Fruit fly (Drosophila melanogaster): ENCODE measurements around the gene CG33191.

The CG33191 gene

DNA sequence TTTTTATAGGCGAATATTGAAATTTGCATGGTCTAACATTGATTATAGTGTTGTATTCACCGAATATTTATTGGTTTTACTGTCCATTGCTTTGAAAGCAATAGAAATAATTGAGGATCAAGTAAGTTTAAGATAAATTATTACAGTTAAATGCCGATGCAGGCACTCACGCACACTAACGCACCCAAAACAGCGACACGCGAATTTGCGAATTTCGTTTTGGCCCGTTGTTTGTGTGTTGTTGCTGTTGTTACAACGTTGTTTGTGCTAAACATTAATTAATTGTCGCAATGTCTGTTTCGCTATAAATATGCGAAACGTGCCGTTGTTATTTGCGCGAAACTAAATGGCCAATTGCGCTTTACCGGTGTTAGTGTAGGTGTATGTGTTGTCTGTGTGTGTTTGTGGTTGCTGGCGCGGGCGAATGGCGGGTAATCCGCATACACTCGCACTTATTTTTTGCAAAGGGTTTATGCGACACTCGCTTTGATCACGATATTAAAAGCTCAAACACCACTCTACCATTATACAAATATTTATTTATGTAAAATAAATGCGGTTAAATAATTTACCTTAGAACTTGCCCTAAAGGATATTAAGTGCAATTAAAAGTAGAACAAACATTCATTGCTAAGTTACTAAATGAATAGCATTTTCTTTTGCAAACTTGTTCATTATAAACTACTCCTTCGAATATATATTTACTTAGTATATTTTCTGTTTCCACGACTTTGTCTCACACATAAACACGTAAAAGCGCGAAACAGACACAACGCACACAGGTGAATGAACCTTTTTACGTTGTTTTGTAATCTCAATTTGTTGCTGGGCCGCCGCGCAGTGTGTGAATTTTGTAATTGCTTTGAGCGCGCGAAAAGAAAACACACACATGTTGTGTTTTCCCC, 31.6 kb downstream of the CG33191 start:
- TF ChIP-seq ttk (optimal IDR thresholded peaks at IDR 0.05) (no peak), psq (optimal IDR thresholded peaks at IDR 0.05) (no peak), h (optimal IDR thresholded peaks at IDR 0.05) (no peak), Myc (optimal IDR thresholded peaks at IDR 0.05) (no peak), insv (optimal IDR thresholded peaks at IDR 0.05) (no peak), Sin3A (optimal IDR thresholded peaks at IDR 0.05) (no peak)

dm6 chr3R:8747134-8747870, 32.4 kb downstream of the CG33191 start, which contains the start of the genes CG9801 and Nasp:
CG9801 (minus strand) TSS chr3R:8747675.
Nasp (plus strand) TSS chr3R:8747798.
- no peak for TF ChIP-seq ttk (optimal IDR thresholded peaks at IDR 0.05)
- no peak for TF ChIP-seq insv (optimal IDR thresholded peaks at IDR 0.05)
- no peak for TF ChIP-seq h (optimal IDR thresholded peaks at IDR 0.05)
- no peak for TF ChIP-seq Myc (optimal IDR thresholded peaks at IDR 0.05)
- TF ChIP-seq Sin3A (optimal IDR thresholded peaks at IDR 0.05), result no peak
- no peak for TF ChIP-seq psq (optimal IDR thresholded peaks at IDR 0.05)

- TF ChIP-seq insv (optimal IDR thresholded peaks at IDR 0.05), result no peak
- TF ChIP-seq h (optimal IDR thresholded peaks at IDR 0.05), result no peak
- no peak for TF ChIP-seq Myc (optimal IDR thresholded peaks at IDR 0.05)
- no peak for TF ChIP-seq Sin3A (optimal IDR thresholded peaks at IDR 0.05)
- no peak for TF ChIP-seq ttk (optimal IDR thresholded peaks at IDR 0.05)
- no peak for TF ChIP-seq psq (optimal IDR thresholded peaks at IDR 0.05)
These were observed 33.4 kb downstream of the CG33191 start for dm6 chr3R:8746354-8746753.

- TF ChIP-seq Myc (optimal IDR thresholded peaks at IDR 0.05) (no peak), Sin3A (optimal IDR thresholded peaks at IDR 0.05) (no peak), insv (optimal IDR thresholded peaks at IDR 0.05) (no peak)
These were observed 35.5 kb downstream of the CG33191 start for dm6 chr3R:8744198-8744597.

DNA sequence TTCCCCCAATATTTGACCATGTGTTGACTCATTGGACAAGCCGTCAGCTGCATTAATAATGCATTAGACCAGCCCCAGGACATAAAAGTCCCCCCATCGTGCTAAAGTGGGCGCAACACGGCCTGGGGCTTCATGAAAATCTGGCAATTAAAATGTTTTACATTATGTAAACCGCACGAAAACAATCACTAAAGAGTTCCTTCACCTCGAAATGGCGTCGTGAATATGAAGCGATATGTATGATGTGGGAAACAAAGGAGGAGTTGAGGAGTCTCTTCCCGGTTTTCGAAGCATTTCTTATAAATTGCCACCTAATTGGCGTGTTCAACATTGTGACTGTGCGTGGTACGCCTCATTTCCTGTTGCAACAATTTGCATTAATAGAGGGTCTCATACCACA, 37.1 kb downstream of the CG33191 start:
- TF ChIP-seq psq (optimal IDR thresholded peaks at IDR 0.05), result no peak
- TF ChIP-seq h (optimal IDR thresholded peaks at IDR 0.05), result no peak

DNA sequence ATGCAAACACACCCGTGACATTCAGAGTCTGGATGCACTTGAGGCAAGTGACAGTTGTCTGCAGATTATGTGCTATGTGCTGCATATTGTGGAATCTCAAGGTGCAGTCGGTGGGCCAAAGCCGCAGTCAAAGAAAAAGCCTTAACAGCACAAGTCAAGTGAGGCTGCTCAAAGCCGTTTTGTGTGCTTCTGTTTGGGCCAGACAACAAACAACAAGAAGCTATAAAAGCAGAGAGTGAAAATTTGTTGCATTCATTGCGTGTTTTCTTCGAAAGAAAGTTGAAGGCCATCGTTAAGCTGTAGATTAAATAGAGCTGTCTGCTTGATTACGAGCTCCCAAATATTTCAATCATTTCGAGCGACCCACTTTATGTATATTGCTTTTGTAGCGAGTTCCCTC, 37.8 kb downstream of the CG33191 start:
- no peak for TF ChIP-seq h (optimal IDR thresholded peaks at IDR 0.05)
- no peak for TF ChIP-seq insv (optimal IDR thresholded peaks at IDR 0.05)
- no peak for TF ChIP-seq Sin3A (optimal IDR thresholded peaks at IDR 0.05)
- TF ChIP-seq ttk (optimal IDR thresholded peaks at IDR 0.05), result no peak
- TF ChIP-seq Myc (optimal IDR thresholded peaks at IDR 0.05), result no peak
- TF ChIP-seq psq (optimal IDR thresholded peaks at IDR 0.05), result no peak

dm6 chr3R:8741248-8741647, 38.5 kb downstream of the CG33191 start:
- TF ChIP-seq h (optimal IDR thresholded peaks at IDR 0.05) (no peak), ttk (optimal IDR thresholded peaks at IDR 0.05) (no peak), Myc (optimal IDR thresholded peaks at IDR 0.05) (no peak), psq (optimal IDR thresholded peaks at IDR 0.05) (no peak), Sin3A (optimal IDR thresholded peaks at IDR 0.05) (no peak), insv (optimal IDR thresholded peaks at IDR 0.05) (no peak)

- no peak for TF ChIP-seq Sin3A (optimal IDR thresholded peaks at IDR 0.05)
- TF ChIP-seq ttk (optimal IDR thresholded peaks at IDR 0.05), result no peak
- TF ChIP-seq Myc (optimal IDR thresholded peaks at IDR 0.05), result no peak
- TF ChIP-seq h (optimal IDR thresholded peaks at IDR 0.05), result no peak
- no peak for TF ChIP-seq insv (optimal IDR thresholded peaks at IDR 0.05)
- no peak for TF ChIP-seq psq (optimal IDR thresholded peaks at IDR 0.05)
These were observed 39.6 kb downstream of the CG33191 start for dm6 chr3R:8740118-8740517.

dm6 chr3R:8739161-8739783, 40.5 kb downstream of the CG33191 start:
- TF ChIP-seq psq (optimal IDR thresholded peaks at IDR 0.05), result no peak
- no peak for TF ChIP-seq Sin3A (optimal IDR thresholded peaks at IDR 0.05)
- TF ChIP-seq h (optimal IDR thresholded peaks at IDR 0.05), result no peak
- TF ChIP-seq Myc (optimal IDR thresholded peaks at IDR 0.05), result no peak
- no peak for TF ChIP-seq insv (optimal IDR thresholded peaks at IDR 0.05)
- no peak for TF ChIP-seq ttk (optimal IDR thresholded peaks at IDR 0.05)

DNA sequence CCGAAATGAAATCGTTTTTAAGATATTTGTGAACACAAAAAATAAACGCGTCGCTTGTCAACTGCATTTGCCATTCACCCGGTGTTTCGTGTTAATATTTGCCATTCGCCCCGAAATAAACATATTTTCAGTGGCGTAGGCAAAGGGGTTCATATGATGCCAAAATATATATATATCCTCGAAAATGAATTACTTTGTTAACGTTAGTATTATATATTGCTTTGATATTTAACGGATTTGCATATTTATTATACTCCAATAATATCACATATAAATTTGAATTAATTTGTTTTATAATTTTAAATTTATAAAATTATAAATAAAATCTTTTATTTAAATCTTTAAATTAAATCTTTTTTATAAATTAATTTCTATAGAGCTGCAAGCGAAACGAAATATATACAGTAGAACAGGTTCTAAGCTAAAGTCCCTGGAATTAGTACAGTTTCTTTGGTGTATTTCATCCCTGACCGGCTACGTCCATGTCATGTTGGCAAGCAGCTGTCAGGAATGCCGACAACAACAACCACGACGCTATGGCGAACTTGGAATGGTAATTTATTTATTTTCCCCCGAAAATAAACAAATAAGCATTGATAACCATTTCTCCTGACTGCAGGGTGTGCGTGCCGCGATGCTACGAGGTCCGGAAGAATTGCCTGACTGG, 48.0 kb downstream of the CG33191 start, which contains the start of the genes M1BP and CG8202:
M1BP (minus strand) TSS at position 102 of the 667 bp plus-strand sequence.
CG8202 (plus strand) TSS at position 495 of the 667 bp plus-strand sequence.
- TF ChIP-seq h (optimal IDR thresholded peaks at IDR 0.05), result no peak
- TF ChIP-seq Sin3A (optimal IDR thresholded peaks at IDR 0.05), result no peak
- TF ChIP-seq ttk (optimal IDR thresholded peaks at IDR 0.05), result no peak
- no peak for TF ChIP-seq insv (optimal IDR thresholded peaks at IDR 0.05)
- no peak for TF ChIP-seq psq (optimal IDR thresholded peaks at IDR 0.05)
- no peak for TF ChIP-seq Myc (optimal IDR thresholded peaks at IDR 0.05)

DNA sequence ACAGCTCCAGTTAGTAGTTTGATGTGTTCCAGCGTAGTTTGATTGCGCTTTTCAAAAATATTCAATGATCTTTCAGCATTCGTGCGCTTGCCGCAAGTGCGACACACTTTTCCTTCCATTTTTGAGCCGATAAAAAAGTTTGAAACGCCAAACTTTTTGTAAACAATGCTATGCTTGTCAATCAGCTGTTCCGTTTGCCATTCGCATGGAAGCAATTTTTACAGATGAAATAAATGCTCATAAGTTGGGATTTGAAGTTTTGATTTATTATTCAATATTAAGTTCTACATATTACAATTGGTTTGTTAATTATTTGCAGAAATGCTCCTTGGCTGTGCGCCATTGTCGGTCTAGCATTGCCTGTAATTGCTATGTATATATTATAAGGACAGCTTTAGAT, 50.2 kb downstream of the CG33191 start, which contains the start of gene ranshi:
ranshi (minus strand) TSS at position 152 of the 400 bp plus-strand sequence.
- TF ChIP-seq psq (optimal IDR thresholded peaks at IDR 0.05) (no peak), ttk (optimal IDR thresholded peaks at IDR 0.05) (no peak), Sin3A (optimal IDR thresholded peaks at IDR 0.05) (no peak), h (optimal IDR thresholded peaks at IDR 0.05) (no peak), Myc (optimal IDR thresholded peaks at IDR 0.05) (no peak), insv (optimal IDR thresholded peaks at IDR 0.05) (no peak)
